Fruit fly (Drosophila melanogaster) whole organism, embryonic: ENCODE data around the gene CG46059.
A peak's percentile ranks its signal among the peaks of the same experiment; 100 is the strongest.

Experiments used
- B-H1 ChIP-seq: fragments of 200-800 bp; sonication (Bioruptor generic); IDR thresholded peaks from 3 replicates; pipeline ENCODE4 v1.3.6; 2022; ENCODE audit warnings: missing biosample characterization, missing genetic modification characterization
- Blimp-1 ChIP-seq: fragments of 200-800 bp; sonication (Bioruptor generic); optimal IDR thresholded peaks from 3 replicates; lab custom pipeline; 2018; ENCODE audit warnings: missing biosample characterization, missing genetic modification characterization, mild to moderate bottlenecking, moderate library complexity, missing genetic modification reagents
- CG10321 ChIP-seq: fragments of 200-800 bp; sonication (Bioruptor generic); IDR thresholded peaks from 2 replicates; pipeline ENCODE4 v1.3.6; 2022; ENCODE audit warnings: missing biosample characterization, missing genetic modification characterization
- CG10366 ChIP-seq: fragments of 200-800 bp; sonication (Bioruptor generic); IDR thresholded peaks from 2 replicates; pipeline ENCODE4 v1.3.6; 2022; ENCODE audit warnings: missing biosample characterization, missing genetic modification characterization
- CG12219 ChIP-seq: fragments of 200-800 bp; sonication (Bioruptor generic); optimal IDR thresholded peaks from 3 replicates; lab custom pipeline; 2018; ENCODE audit warnings: missing biosample characterization, mild to moderate bottlenecking, missing genetic modification characterization
- CG12236 ChIP-seq: fragments of 200-800 bp; sonication (Bioruptor generic); optimal IDR thresholded peaks from 2 replicates; lab custom pipeline; 2016; ENCODE audit warnings: missing biosample characterization, missing genetic modification characterization
- CG14050 ChIP-seq: fragments of 200-800 bp; sonication (Bioruptor generic); IDR thresholded peaks from 3 replicates; pipeline ENCODE4 v1.3.6; 2022; ENCODE audit warnings: missing biosample characterization, missing genetic modification characterization
- CG15479 ChIP-seq: fragments of 200-800 bp; sonication (Bioruptor generic); optimal IDR thresholded peaks from 3 replicates; lab custom pipeline; 2019; ENCODE audit warnings: missing biosample characterization, mild to moderate bottlenecking, missing genetic modification characterization, moderate library complexity
- CG16863 ChIP-seq: fragments of 200-800 bp; sonication (Bioruptor generic); optimal IDR thresholded peaks from 3 replicates; lab custom pipeline; 2016; ENCODE audit warnings: missing biosample characterization, missing genetic modification characterization
- CG17186 ChIP-seq: fragments of 200-800 bp; sonication (Bioruptor generic); optimal IDR thresholded peaks from 3 replicates; lab custom pipeline; 2017; ENCODE audit warnings: missing biosample characterization, missing genetic modification reagents, missing genetic modification characterization
- CG17912 ChIP-seq: fragments of 200-800 bp; sonication (Bioruptor generic); optimal IDR thresholded peaks from 2 replicates; lab custom pipeline; 2018; ENCODE audit warnings: missing biosample characterization, mild to moderate bottlenecking, missing genetic modification characterization
- CG1792 ChIP-seq: fragments of 200-800 bp; sonication (Bioruptor generic); optimal IDR thresholded peaks from 2 replicates; lab custom pipeline; 2016; ENCODE audit warnings: missing biosample characterization, missing genetic modification characterization
- CG18011 ChIP-seq: fragments of 200-800 bp; sonication (Bioruptor generic); optimal IDR thresholded peaks from 2 replicates; lab custom pipeline; 2017; ENCODE audit warnings: missing biosample characterization, missing genetic modification characterization, mild to moderate bottlenecking, moderate library complexity, missing genotype
- CG31224 ChIP-seq: fragments of 200-800 bp; sonication (Bioruptor generic); IDR thresholded peaks from 2 replicates; pipeline ENCODE4 v1.3.6; 2022; ENCODE audit warnings: missing biosample characterization, missing genetic modification characterization
- CG34224 ChIP-seq: fragments of 200-800 bp; sonication (Bioruptor generic); IDR thresholded peaks from 3 replicates; pipeline ENCODE4 v1.3.6; 2022; ENCODE audit warnings: missing biosample characterization, missing genetic modification characterization; ENCODE audit not compliant: partially characterized antibody
- CG3726 ChIP-seq: fragments of 200-800 bp; sonication (Bioruptor generic); IDR thresholded peaks from 3 replicates; pipeline ENCODE4, ENCODE4 v1.3.6; 2022; ENCODE audit warnings: missing biosample characterization, missing genetic modification characterization
- CG3838 ChIP-seq: fragments of 200-800 bp; sonication (Bioruptor generic); optimal IDR thresholded peaks from 3 replicates; lab custom pipeline; 2016; ENCODE audit warnings: missing biosample characterization, missing genetic modification characterization
- CG4820 ChIP-seq: fragments of 200-800 bp; sonication (Bioruptor generic); optimal IDR thresholded peaks from 3 replicates; lab custom pipeline; 2016; ENCODE audit warnings: missing biosample characterization, missing genetic modification characterization
- CG6254 ChIP-seq: fragments of 200-800 bp; sonication (Bioruptor generic); optimal IDR thresholded peaks from 3 replicates; lab custom pipeline; 2017; ENCODE audit warnings: mild to moderate bottlenecking, missing biosample characterization, missing genetic modification reagents, missing genetic modification characterization
- CG6689 ChIP-seq: fragments of 200-800 bp; sonication (Bioruptor generic); IDR thresholded peaks from 2 replicates; pipeline ENCODE4 v1.3.6; 2022; ENCODE audit warnings: missing biosample characterization, missing genetic modification characterization
- CG6791 ChIP-seq: fragments of 200-800 bp; sonication (Bioruptor generic); IDR thresholded peaks from 3 replicates; pipeline ENCODE4 v1.3.6; 2022; ENCODE audit warnings: missing biosample characterization, missing genetic modification characterization; ENCODE audit not compliant: partially characterized antibody
- CG8089 ChIP-seq: fragments of 200-800 bp; sonication (Bioruptor generic); optimal IDR thresholded peaks from 3 replicates; lab custom pipeline; 2016; ENCODE audit warnings: missing biosample characterization, missing genetic modification characterization
- CG8281 ChIP-seq: fragments of 200-800 bp; sonication (Bioruptor generic); optimal IDR thresholded peaks from 2 replicates; lab custom pipeline; 2018; ENCODE audit warnings: missing biosample characterization, mild to moderate bottlenecking, missing genetic modification characterization, moderate library complexity
- CTCF ChIP-seq: fragments of 200-800 bp; sonication (Bioruptor generic); optimal IDR thresholded peaks from 2 replicates; lab custom pipeline; 2017; ENCODE audit warnings: missing biosample characterization, mild to moderate bottlenecking, missing genetic modification characterization, moderate library complexity
- Deaf1 ChIP-seq: fragments of 200-800 bp; optimal IDR thresholded peaks from 3 replicates; lab custom pipeline; 2019; ENCODE audit warnings: missing biosample characterization, mild to moderate bottlenecking, missing genetic modification characterization, moderate library complexity
- Gsc ChIP-seq: fragments of 200-800 bp; sonication (Bioruptor generic); IDR thresholded peaks from 2 replicates; pipeline ENCODE4 v1.3.6; 2022; ENCODE audit warnings: missing biosample characterization, missing genetic modification characterization
- HLH3B ChIP-seq: fragments of 200-800 bp; sonication (Bioruptor generic); IDR thresholded peaks from 2 replicates; pipeline ENCODE4 v1.3.6; 2022; ENCODE audit warnings: missing biosample characterization, missing genetic modification characterization
- Hr78 ChIP-seq, 2 experiments: fragments of 200-800 bp in 1 of 2; fragments of >200 bp in 1 of 2; sonication (Bioruptor generic) in 1 of 2; optimal IDR thresholded peaks; 2 replicates each; lab custom pipeline; 2017 to 2019; ENCODE audit warnings: missing biosample characterization in 2 of 2, missing genetic modification characterization in 2 of 2, mild to moderate bottlenecking in 1 of 2, moderate library complexity in 1 of 2
- Hsf ChIP-seq: fragments of 200-800 bp; sonication (Bioruptor generic); optimal IDR thresholded peaks from 3 replicates; lab custom pipeline; 2016; ENCODE audit warnings: missing biosample characterization, missing genetic modification characterization
- Lhr ChIP-seq: fragments of 200-800 bp; sonication (Bioruptor generic); optimal IDR thresholded peaks from 3 replicates; lab custom pipeline; 2017; ENCODE audit warnings: mild to moderate bottlenecking, missing biosample characterization, missing genetic modification reagents, missing genetic modification characterization
- Max ChIP-seq: fragments of 200-800 bp; sonication (Bioruptor generic); optimal IDR thresholded peaks from 2 replicates; lab custom pipeline; 2016; ENCODE audit warnings: missing biosample characterization, mild to moderate bottlenecking, missing genetic modification characterization
- PHDP ChIP-seq: fragments of 200-800 bp; sonication (Bioruptor generic); optimal IDR thresholded peaks from 3 replicates; lab custom pipeline; 2018; ENCODE audit warnings: missing biosample characterization, mild to moderate bottlenecking, missing genetic modification characterization, moderate library complexity
- Rx ChIP-seq: fragments of 200-800 bp; sonication (Bioruptor generic); IDR thresholded peaks from 2 replicates; pipeline ENCODE4 v1.3.6; 2022; ENCODE audit warnings: missing biosample characterization, missing genetic modification characterization
- Sox100B ChIP-seq: fragments of 200-800 bp; sonication (Bioruptor generic); optimal IDR thresholded peaks from 3 replicates; lab custom pipeline; 2018; ENCODE audit warnings: missing biosample characterization, mild to moderate bottlenecking, missing genetic modification characterization
- ab ChIP-seq: fragments of 200-800 bp; sonication (Bioruptor generic); optimal IDR thresholded peaks from 2 replicates; lab custom pipeline; 2016; ENCODE audit warnings: missing biosample characterization, missing genetic modification characterization
- ash1 ChIP-seq: fragments of 200-800 bp; sonication (Bioruptor generic); optimal IDR thresholded peaks from 2 replicates; lab custom pipeline; 2018; ENCODE audit warnings: missing biosample characterization, mild to moderate bottlenecking, missing genetic modification characterization
- bcd ChIP-seq: fragments of 200-800 bp; sonication (Bioruptor generic); optimal IDR thresholded peaks from 2 replicates; lab custom pipeline; 2017; ENCODE audit warnings: missing biosample characterization, mild to moderate bottlenecking, missing genetic modification characterization
- croc ChIP-seq: fragments of 200-800 bp; sonication (Bioruptor generic); conservative IDR thresholded peaks from 3 replicates; pipeline ENCODE4 v1.3.6; 2022; ENCODE audit warnings: missing biosample characterization, missing genetic modification characterization
- disco-r ChIP-seq: fragments of 200-800 bp; sonication (Bioruptor generic); optimal IDR thresholded peaks from 2 replicates; lab custom pipeline; 2016; ENCODE audit warnings: missing biosample characterization, missing genetic modification characterization
- dmrt11E ChIP-seq: fragments of 200-800 bp; sonication (Bioruptor generic); optimal IDR thresholded peaks from 3 replicates; lab custom pipeline; 2018; ENCODE audit warnings: missing biosample characterization, mild to moderate bottlenecking, missing genetic modification characterization, moderate library complexity
- fd64A ChIP-seq: fragments of 200-800 bp; sonication (Bioruptor generic); optimal IDR thresholded peaks from 3 replicates; lab custom pipeline; 2018; ENCODE audit warnings: missing biosample characterization, mild to moderate bottlenecking, missing genetic modification characterization
- gfzf ChIP-seq: fragments of 200-800 bp; sonication (Bioruptor generic); optimal IDR thresholded peaks from 2 replicates; lab custom pipeline; 2016; ENCODE audit warnings: missing biosample characterization, mild to moderate bottlenecking, missing genetic modification characterization, moderate library complexity
- gro ChIP-seq: fragments of 200-800 bp; sonication (Bioruptor generic); optimal IDR thresholded peaks from 2 replicates; lab custom pipeline; 2016; ENCODE audit warnings: missing biosample characterization, missing genetic modification characterization
- kni ChIP-seq: fragments of 200-800 bp; sonication (Bioruptor generic); optimal IDR thresholded peaks from 3 replicates; lab custom pipeline; 2017; ENCODE audit warnings: mild to moderate bottlenecking, missing biosample characterization, missing genetic modification reagents, missing genetic modification characterization
- mam ChIP-seq: fragments of 200-800 bp; sonication (Bioruptor generic); optimal IDR thresholded peaks from 3 replicates; lab custom pipeline; 2016; ENCODE audit warnings: missing biosample characterization, missing genetic modification characterization
- mld ChIP-seq: fragments of 200-800 bp; sonication (Bioruptor generic); IDR thresholded peaks from 3 replicates; pipeline ENCODE4 v1.3.6; 2022; ENCODE audit warnings: missing biosample characterization, missing genetic modification characterization; ENCODE audit not compliant: partially characterized antibody
- nmo ChIP-seq: fragments of 200-800 bp; sonication (Bioruptor generic); optimal IDR thresholded peaks from 2 replicates; lab custom pipeline; 2018; ENCODE audit warnings: missing biosample characterization, mild to moderate bottlenecking, missing genetic modification characterization, moderate library complexity
- odd ChIP-seq: fragments of 200-800 bp; sonication (Bioruptor generic); optimal IDR thresholded peaks from 2 replicates; lab custom pipeline; 2017; ENCODE audit warnings: missing biosample characterization, mild to moderate bottlenecking, missing genetic modification characterization
- slp2 ChIP-seq: fragments of 200-800 bp; sonication (Bioruptor generic); optimal IDR thresholded peaks from 2 replicates; lab custom pipeline; 2016; ENCODE audit warnings: missing biosample characterization, missing genetic modification characterization
- toy ChIP-seq: fragments of 200-800 bp; sonication (Bioruptor generic); IDR thresholded peaks from 2 replicates; pipeline ENCODE4 v1.3.6; 2022; ENCODE audit warnings: missing biosample characterization, missing genetic modification characterization
- unc-4 ChIP-seq: fragments of 200-800 bp; sonication (Bioruptor generic); IDR thresholded peaks from 2 replicates; pipeline ENCODE4 v1.3.6; 2022; ENCODE audit warnings: missing biosample characterization, missing genetic modification characterization; ENCODE audit not compliant: partially characterized antibody
- yki ChIP-seq: fragments of >200 bp; optimal IDR thresholded peaks from 3 replicates; lab custom pipeline; 2018
- z ChIP-seq: fragments of 200-800 bp; sonication (Bioruptor generic); IDR thresholded peaks from 3 replicates; pipeline ENCODE4 v1.3.6; 2022; ENCODE audit warnings: missing biosample characterization, missing genetic modification characterization

CG46059 gene

DNA sequence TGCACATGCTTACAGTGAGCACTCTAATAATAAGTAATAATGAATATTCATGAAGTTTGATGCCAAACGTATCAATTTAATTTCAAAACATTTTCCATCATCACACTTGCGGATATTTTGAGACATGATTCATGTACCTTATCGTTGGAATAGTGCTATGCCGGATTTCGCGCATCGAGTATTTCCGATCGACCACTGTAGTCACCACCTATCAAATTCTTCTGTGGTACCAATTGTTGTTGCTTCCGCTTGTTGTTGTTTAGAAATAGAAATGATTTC is 42.7 kb downstream of the CG46059 start (continued):
- TF ChIP-seq CG6689 (no peak), gro (GFP tag; lab: Kevin White, UChicago) (peak; percentile 53), Deaf1 (no peak), toy (GFP tag; lab: Robert Waterston, UW) (no peak), bcd (GFP tag; lab: Kevin White, UChicago) (peak; percentile 26), Gsc (no peak), yki (lab: Kevin White, UChicago) (no peak), mld (GFP tag; lab: Robert Waterston, UW) (no peak), Rx (GFP tag; lab: Robert Waterston, UW) (no peak), mam (no peak), disco-r (GFP tag; lab: Kevin White, UChicago) (no peak), CG8089 (GFP tag; lab: Kevin White, UChicago) (no peak), unc-4 (no peak), CTCF (GFP tag; lab: Kevin White, UChicago) (no peak), CG6254 (no peak), slp2 (no peak), nmo (peak; percentile 25), CG17186 (GFP tag; lab: Kevin White, UChicago) (no peak), CG1792 (no peak), ab (GFP tag; lab: Kevin White, UChicago) (no peak), CG16863 (GFP tag; lab: Kevin White, UChicago) (no peak), CG3726 (no peak), Max (GFP tag; lab: Kevin White, UChicago) (peak; percentile 27), odd (GFP tag; lab: Kevin White, UChicago) (no peak), Lhr (no peak), CG18011 (no peak), Hr78 (GFP tag; optimal IDR thresholded peaks at IDR 0.05; lab: Kevin White, UChicago) (no peak), CG8281 (tag; lab: Kevin White, UChicago) (no peak), fd64A (GFP tag; lab: Kevin White, UChicago) (no peak), CG17912 (GFP tag; lab: Kevin White, UChicago) (no peak), CG12219 (GFP tag; lab: Kevin White, UChicago) (peak; percentile 2), ash1 (GFP tag; lab: Kevin White, UChicago) (no peak), CG14050 (GFP tag; lab: Robert Waterston, UW) (no peak), B-H1 (GFP tag; lab: Robert Waterston, UW) (no peak), dmrt11E (tag; lab: Kevin White, UChicago) (no peak), croc (GFP tag; lab: Robert Waterston, UW) (no peak), HLH3B (no peak), Blimp-1 (no peak), CG12236 (GFP tag; lab: Kevin White, UChicago) (no peak), Sox100B (GFP tag; lab: Kevin White, UChicago) (no peak), kni (no peak), CG10366 (GFP tag; lab: Robert Waterston, UW) (no peak), CG31224 (GFP tag; lab: Robert Waterston, UW) (0 out of 2 replicates have a peak, but pooled peaks have one; percentile 14), CG15479 (GFP tag; lab: Kevin White, UChicago) (no peak), CG3838 (GFP tag; lab: Kevin White, UChicago) (no peak), PHDP (tag; lab: Kevin White, UChicago) (peak; percentile 26), CG34224 (GFP tag; lab: Robert Waterston, UW) (no peak), gfzf (GFP tag; lab: Kevin White, UChicago) (no peak), CG6791 (no peak), CG4820 (GFP tag; lab: Kevin White, UChicago) (no peak), Hsf (GFP tag; lab: Kevin White, UChicago) (peak; percentile 44), z (GFP tag; lab: Robert Waterston, UW) (no peak), CG10321 (no peak)
